Fruit fly (Drosophila melanogaster) whole organism, embryonic: Measurements from ENCODE around the gene CG17841.

Source experiments
- ATbp ChIP-seq: fragments of 200-800 bp; sonication (Bioruptor generic); optimal IDR thresholded peaks from 2 replicates; lab custom pipeline; 2017; ENCODE audit warnings: missing biosample characterization, mild to moderate bottlenecking, missing genetic modification characterization, missing genetic modification reagents
- Adf1 ChIP-seq: fragments of 200-800 bp; sonication (Bioruptor generic); IDR thresholded peaks from 2 replicates; pipeline ENCODE4 v1.3.6; 2022; ENCODE audit warnings: missing biosample characterization, missing genetic modification characterization
- CG10654 ChIP-seq: fragments of 200-800 bp; sonication (Bioruptor generic); optimal IDR thresholded peaks from 2 replicates; lab custom pipeline; 2016; ENCODE audit warnings: missing biosample characterization, missing genetic modification characterization
- CG12155 ChIP-seq: fragments of 200-800 bp; sonication (Bioruptor generic); optimal IDR thresholded peaks from 3 replicates; lab custom pipeline; 2016; ENCODE audit warnings: missing biosample characterization, missing genetic modification characterization
- CG12219 ChIP-seq: fragments of 200-800 bp; sonication (Bioruptor generic); optimal IDR thresholded peaks from 3 replicates; lab custom pipeline; 2018; ENCODE audit warnings: missing biosample characterization, mild to moderate bottlenecking, missing genetic modification characterization
- CG12942 ChIP-seq: fragments of 200-800 bp; sonication (Bioruptor generic); optimal IDR thresholded peaks from 3 replicates; lab custom pipeline; 2016; ENCODE audit warnings: missing biosample characterization, missing genetic modification characterization
- CG14860 ChIP-seq: fragments of 200-800 bp; sonication (Bioruptor generic); IDR thresholded peaks from 3 replicates; pipeline ENCODE4 v1.3.6; 2022; ENCODE audit warnings: missing biosample characterization, missing genetic modification characterization; ENCODE audit not compliant: partially characterized antibody
- CG15269 ChIP-seq: fragments of 200-800 bp; sonication (Bioruptor generic); optimal IDR thresholded peaks from 2 replicates; lab custom pipeline; 2018; ENCODE audit warnings: missing biosample characterization, mild to moderate bottlenecking, missing genetic modification characterization, moderate library complexity
- CG1602 ChIP-seq: fragments of 200-800 bp; sonication (Bioruptor generic); optimal IDR thresholded peaks from 3 replicates; lab custom pipeline; 2016; ENCODE audit warnings: missing biosample characterization, missing genetic modification characterization
- CG17186 ChIP-seq: fragments of 200-800 bp; sonication (Bioruptor generic); optimal IDR thresholded peaks from 3 replicates; lab custom pipeline; 2017; ENCODE audit warnings: missing biosample characterization, missing genetic modification reagents, missing genetic modification characterization
- CG18599 ChIP-seq: fragments of 200-800 bp; sonication (Bioruptor generic); optimal IDR thresholded peaks from 3 replicates; lab custom pipeline; 2017; ENCODE audit warnings: missing biosample characterization, missing genetic modification characterization, mild to moderate bottlenecking, moderate library complexity, missing genetic modification reagents
- CG18619 ChIP-seq: fragments of 200-800 bp; sonication (Bioruptor generic); optimal IDR thresholded peaks from 3 replicates; lab custom pipeline; 2017; ENCODE audit warnings: missing biosample characterization, mild to moderate bottlenecking, missing genetic modification characterization
- CG2678 ChIP-seq: fragments of 200-800 bp; sonication (Bioruptor generic); optimal IDR thresholded peaks from 3 replicates; lab custom pipeline; 2019; ENCODE audit warnings: missing biosample characterization, mild to moderate bottlenecking, missing genetic modification characterization, moderate library complexity
- CG2875 ChIP-seq: fragments of 200-800 bp; sonication (Bioruptor generic); optimal IDR thresholded peaks from 2 replicates; lab custom pipeline; 2017; ENCODE audit warnings: missing biosample characterization, mild to moderate bottlenecking, missing genetic modification characterization, missing genetic modification reagents
- CG30403 ChIP-seq: fragments of 200-800 bp; sonication (Bioruptor generic); optimal IDR thresholded peaks from 3 replicates; lab custom pipeline; 2016; ENCODE audit warnings: missing biosample characterization, missing genetic modification characterization
- CG31388 ChIP-seq: fragments of 200-800 bp; sonication (Bioruptor generic); optimal IDR thresholded peaks from 2 replicates; lab custom pipeline; 2016; ENCODE audit warnings: missing biosample characterization, missing genetic modification characterization
- CG4707 ChIP-seq: fragments of 200-800 bp; sonication (Bioruptor generic); optimal IDR thresholded peaks from 2 replicates; lab custom pipeline; 2018; ENCODE audit warnings: missing biosample characterization, mild to moderate bottlenecking, missing genetic modification characterization, moderate library complexity
- CG7357 ChIP-seq: fragments of 200-800 bp; sonication (Bioruptor generic); IDR thresholded peaks from 3 replicates; pipeline ENCODE4 v1.3.6; 2022; ENCODE audit warnings: missing biosample characterization, missing genetic modification characterization
- CG8924 ChIP-seq: fragments of 200-800 bp; optimal IDR thresholded peaks from 3 replicates; lab custom pipeline; 2019; ENCODE audit warnings: missing biosample characterization, mild to moderate bottlenecking, missing genetic modification characterization, moderate library complexity
- CG9727 ChIP-seq: fragments of 200-800 bp; sonication (Bioruptor generic); optimal IDR thresholded peaks from 3 replicates; lab custom pipeline; 2017; ENCODE audit warnings: missing biosample characterization, mild to moderate bottlenecking, missing genetic modification characterization
- CHES-1-like ChIP-seq: fragments of 200-800 bp; sonication (Bioruptor generic); optimal IDR thresholded peaks from 2 replicates; lab custom pipeline; 2016; ENCODE audit warnings: missing biosample characterization, missing genetic modification characterization
- CoRest ChIP-seq: fragments of 200-800 bp; sonication (Bioruptor generic); optimal IDR thresholded peaks from 3 replicates; lab custom pipeline; 2018; ENCODE audit warnings: missing biosample characterization, mild to moderate bottlenecking, missing genetic modification characterization, moderate library complexity
- Mrtf ChIP-seq: fragments of 200-800 bp; sonication (Bioruptor generic); IDR thresholded peaks from 3 replicates; pipeline ENCODE4 v1.3.6; 2022; ENCODE audit warnings: missing biosample characterization, missing genetic modification characterization
- Optix ChIP-seq: fragments of 200-800 bp; sonication (Bioruptor generic); IDR thresholded peaks from 3 replicates; pipeline ENCODE4 v1.3.6; 2022; ENCODE audit warnings: missing biosample characterization, missing genetic modification characterization
- PHDP ChIP-seq: fragments of 200-800 bp; sonication (Bioruptor generic); optimal IDR thresholded peaks from 3 replicates; lab custom pipeline; 2018; ENCODE audit warnings: missing biosample characterization, mild to moderate bottlenecking, missing genetic modification characterization, moderate library complexity
- Sox102F ChIP-seq: fragments of 200-800 bp; sonication (Bioruptor generic); optimal IDR thresholded peaks from 2 replicates; lab custom pipeline; 2018; ENCODE audit warnings: missing biosample characterization, mild to moderate bottlenecking, missing genetic modification characterization, moderate library complexity
- Vsx1 ChIP-seq: fragments of 200-800 bp; sonication (Bioruptor generic); optimal IDR thresholded peaks from 2 replicates; lab custom pipeline; 2017; ENCODE audit warnings: missing biosample characterization, mild to moderate bottlenecking, missing genetic modification characterization, missing genetic modification reagents
- Xrp1 ChIP-seq: fragments of 200-800 bp; sonication (Bioruptor generic); IDR thresholded peaks from 2 replicates; pipeline ENCODE4 v1.3.6; 2022; ENCODE audit warnings: missing biosample characterization, missing genetic modification characterization
- ara ChIP-seq: fragments of 200-800 bp; sonication (Bioruptor generic); IDR thresholded peaks from 2 replicates; pipeline ENCODE4 v1.3.6; 2022; ENCODE audit warnings: missing biosample characterization, missing genetic modification characterization
- bcd ChIP-seq: fragments of 200-800 bp; sonication (Bioruptor generic); optimal IDR thresholded peaks from 2 replicates; lab custom pipeline; 2017; ENCODE audit warnings: missing biosample characterization, mild to moderate bottlenecking, missing genetic modification characterization
- dmrt11E ChIP-seq: fragments of 200-800 bp; sonication (Bioruptor generic); optimal IDR thresholded peaks from 3 replicates; lab custom pipeline; 2018; ENCODE audit warnings: missing biosample characterization, mild to moderate bottlenecking, missing genetic modification characterization, moderate library complexity
- dmrt99B ChIP-seq: fragments of 200-800 bp; sonication (Bioruptor generic); optimal IDR thresholded peaks from 2 replicates; lab custom pipeline; 2018; ENCODE audit warnings: missing biosample characterization, mild to moderate bottlenecking, missing genetic modification characterization, moderate library complexity
- fd64A ChIP-seq: fragments of 200-800 bp; sonication (Bioruptor generic); optimal IDR thresholded peaks from 3 replicates; lab custom pipeline; 2018; ENCODE audit warnings: missing biosample characterization, mild to moderate bottlenecking, missing genetic modification characterization
- gsb-n ChIP-seq: fragments of 200-800 bp; sonication (Bioruptor generic); optimal IDR thresholded peaks from 3 replicates; lab custom pipeline; 2018; ENCODE audit warnings: missing biosample characterization, mild to moderate bottlenecking, missing genetic modification characterization
- insv ChIP-seq, 2 experiments: fragments of 200-800 bp; sonication (Bioruptor generic); optimal IDR thresholded peaks; 3 replicates each; lab custom pipeline; 2016 to 2018; ENCODE audit warnings: missing biosample characterization in 2 of 2, missing genetic modification characterization in 2 of 2
- jing ChIP-seq: fragments of 200-800 bp; sonication (Bioruptor generic); optimal IDR thresholded peaks from 2 replicates; lab custom pipeline; 2018; ENCODE audit warnings: missing biosample characterization, mild to moderate bottlenecking, missing genetic modification characterization
- kni ChIP-seq: fragments of 200-800 bp; sonication (Bioruptor generic); optimal IDR thresholded peaks from 3 replicates; lab custom pipeline; 2017; ENCODE audit warnings: mild to moderate bottlenecking, missing biosample characterization, missing genetic modification reagents, missing genetic modification characterization
- lilli ChIP-seq: fragments of 200-800 bp; sonication (Bioruptor generic); optimal IDR thresholded peaks from 3 replicates; lab custom pipeline; 2016; ENCODE audit warnings: missing biosample characterization, missing genetic modification characterization
- oc ChIP-seq: fragments of 200-800 bp; sonication (Bioruptor generic); optimal IDR thresholded peaks from 2 replicates; lab custom pipeline; 2018; ENCODE audit warnings: missing biosample characterization, mild to moderate bottlenecking, missing genetic modification characterization, moderate library complexity
- phol ChIP-seq: fragments of 200-800 bp; sonication (Bioruptor generic); optimal IDR thresholded peaks from 3 replicates; lab custom pipeline; 2018; ENCODE audit warnings: missing biosample characterization, mild to moderate bottlenecking, missing genetic modification characterization, moderate library complexity
- prd ChIP-seq, 3 experiments: fragments of >200 bp in 2 of 3; fragments of 200-800 bp in 1 of 3; sonication (Bioruptor generic) in 1 of 3; optimal IDR thresholded peaks in 2 of 3; IDR thresholded peaks in 1 of 3; 2 replicates in 2 of 3; 3 replicates in 1 of 3; pipeline versions ENCODE4 v1.3.6 to Lab custom; 2017 to 2022; ENCODE audit warnings: missing biosample characterization in 1 of 3, missing genetic modification characterization in 1 of 3
- pzg ChIP-seq: fragments of 200-800 bp; sonication (Bioruptor generic); optimal IDR thresholded peaks from 3 replicates; lab custom pipeline; 2018; ENCODE audit warnings: missing biosample characterization, mild to moderate bottlenecking, missing genetic modification characterization, moderate library complexity
- run ChIP-seq: fragments of 200-800 bp; sonication (Bioruptor generic); optimal IDR thresholded peaks from 3 replicates; lab custom pipeline; 2018; ENCODE audit warnings: missing biosample characterization, mild to moderate bottlenecking, missing genetic modification characterization
- scrt ChIP-seq: fragments of 200-800 bp; sonication (Bioruptor generic); optimal IDR thresholded peaks from 2 replicates; lab custom pipeline; 2018; ENCODE audit warnings: missing biosample characterization, mild to moderate bottlenecking, missing genetic modification characterization, moderate library complexity
- sima ChIP-seq: fragments of 200-800 bp; sonication (Bioruptor generic); optimal IDR thresholded peaks from 2 replicates; lab custom pipeline; 2016; ENCODE audit warnings: missing biosample characterization, missing genetic modification characterization
- slp2 ChIP-seq: fragments of 200-800 bp; sonication (Bioruptor generic); optimal IDR thresholded peaks from 2 replicates; lab custom pipeline; 2016; ENCODE audit warnings: missing biosample characterization, missing genetic modification characterization
- stwl ChIP-seq: fragments of 200-800 bp; sonication (Bioruptor generic); optimal IDR thresholded peaks from 3 replicates; lab custom pipeline; 2018; ENCODE audit warnings: missing biosample characterization, mild to moderate bottlenecking, missing genetic modification characterization, moderate library complexity
- tgo ChIP-seq: fragments of 200-800 bp; sonication (Bioruptor generic); IDR thresholded peaks from 3 replicates; pipeline ENCODE4 v1.3.6; 2022; ENCODE audit warnings: missing biosample characterization, missing genetic modification characterization
- vnd ChIP-seq: fragments of 200-800 bp; sonication (Bioruptor generic); IDR thresholded peaks from 3 replicates; pipeline ENCODE4 v1.3.6; 2022; ENCODE audit warnings: missing biosample characterization, missing genetic modification characterization; ENCODE audit not compliant: partially characterized antibody

The CG17841 gene

dm6 chrX:10320425-10320978 is 47.4 kb upstream of the CG17841 start (continued):
- TF ChIP-seq CG2875 (GFP tag; lab: Kevin White, UChicago), result peak; percentile 21
- TF ChIP-seq kni (GFP tag; lab: Kevin White, UChicago), result peak; percentile 19
- TF ChIP-seq ara (GFP tag; lab: Robert Waterston, UW), result no peak
- no peak for TF ChIP-seq insv (GFP tag; optimal IDR thresholded peaks at IDR 0.05; lab: Kevin White, UChicago)
- peak; percentile 10 for TF ChIP-seq CG15269
- TF ChIP-seq CG1602 (GFP tag; lab: Kevin White, UChicago), result no peak
- no peak for TF ChIP-seq lilli (GFP tag; lab: Kevin White, UChicago)
- no peak for TF ChIP-seq CG31388 (GFP tag; lab: Kevin White, UChicago)
- TF ChIP-seq dmrt11E (tag; lab: Kevin White, UChicago), result no peak
- peak; percentile 35 for TF ChIP-seq CG4707 (GFP tag; lab: Kevin White, UChicago)
- TF ChIP-seq gsb-n (tag; lab: Kevin White, UChicago), result peak; percentile 1
- TF ChIP-seq CG2678, result peak; percentile 50
- no peak for TF ChIP-seq CG14860 (GFP tag; lab: Robert Waterston, UW)
- TF ChIP-seq CG12219 (GFP tag; lab: Kevin White, UChicago), result no peak
- TF ChIP-seq CG18619, result no peak
- TF ChIP-seq run, result no peak
- TF ChIP-seq Mrtf (GFP tag; lab: Robert Waterston, UW), result no peak
- no peak for TF ChIP-seq prd (optimal IDR thresholded peaks at IDR 0.05; lab: Kevin White, UChicago)
- no peak for TF ChIP-seq prd (GFP tag; IDR thresholded peaks at IDR 0.05; lab: Robert Waterston, UW)
- peak; percentile 11 for TF ChIP-seq phol
- TF ChIP-seq jing (GFP tag; lab: Kevin White, UChicago), result no peak
- no peak for TF ChIP-seq CG12155
- TF ChIP-seq tgo (GFP tag; lab: Robert Waterston, UW), result no peak
- TF ChIP-seq sima, result no peak
- TF ChIP-seq CG17186 (GFP tag; lab: Kevin White, UChicago), result no peak
- TF ChIP-seq CG8924, result no peak
- TF ChIP-seq CG7357, result no peak
- TF ChIP-seq Xrp1, result peak; percentile 14; the same call in 1 of the 2 replicates
- TF ChIP-seq Vsx1 (GFP tag; lab: Kevin White, UChicago), result no peak
- no peak for TF ChIP-seq CHES-1-like
- peak; percentile 30 for TF ChIP-seq CG30403 (GFP tag; lab: Kevin White, UChicago)
- TF ChIP-seq CG12942 (GFP tag; lab: Kevin White, UChicago), result no peak
- TF ChIP-seq CG10654, result no peak
- no peak for TF ChIP-seq scrt (GFP tag; lab: Kevin White, UChicago)
- TF ChIP-seq bcd, result no peak
- TF ChIP-seq vnd, result no peak
- peak; percentile 28 for TF ChIP-seq PHDP
- TF ChIP-seq fd64A (GFP tag; lab: Kevin White, UChicago), result no peak
- no peak for TF ChIP-seq stwl (tag; lab: Kevin White, UChicago)
- TF ChIP-seq slp2 (GFP tag; lab: Kevin White, UChicago), result no peak
- no peak for TF ChIP-seq pzg
- peak; percentile 21 for TF ChIP-seq CoRest (tag; lab: Kevin White, UChicago)
- peak; percentile 4 for TF ChIP-seq CG9727 (GFP tag; lab: Kevin White, UChicago)
- no peak for TF ChIP-seq Optix
- peak; percentile 39 for TF ChIP-seq ATbp (GFP tag; lab: Kevin White, UChicago)
- peak; percentile 2 for TF ChIP-seq CG18599
- peak; percentile 26 for TF ChIP-seq Sox102F (GFP tag; lab: Kevin White, UChicago)
- no peak for TF ChIP-seq Adf1 (GFP tag; lab: Robert Waterston, UW)
- TF ChIP-seq dmrt99B (tag; lab: Kevin White, UChicago), result peak; percentile 37
- no peak for TF ChIP-seq oc (tag; lab: Kevin White, UChicago)
